Worm (Caenorhabditis elegans) whole organism, L3 larva: ENCODE data around the gene Y55F3AM.9.

ENCODE experiments used
- R02D3.7 ChIP-seq: fragments of 150-350 bp; optimal IDR thresholded peaks from 2 replicates; lab custom pipeline; 2014; ENCODE audit warnings: missing biosample characterization, missing genetic modification characterization
- ZK546.5 ChIP-seq: sonication (generic microtip); optimal IDR thresholded peaks from 2 replicates; lab custom pipeline; 2017; ENCODE audit warnings: missing biosample characterization, missing genetic modification characterization
- ama-1 ChIP-seq: fragments of 150-350 bp; optimal IDR thresholded peaks from 2 replicates; lab custom pipeline; 2018
- ceh-16 ChIP-seq: sonication (generic microtip); optimal IDR thresholded peaks from 2 replicates; lab custom pipeline; 2017; ENCODE audit warnings: missing biosample characterization, missing genetic modification characterization
- ceh-28 ChIP-seq: fragments of 150-350 bp; optimal IDR thresholded peaks from 2 replicates; lab custom pipeline; 2014; ENCODE audit warnings: missing biosample characterization, missing genetic modification reagents, missing genetic modification characterization
- ceh-9 ChIP-seq: sonication (generic microtip); optimal IDR thresholded peaks from 2 replicates; lab custom pipeline; 2018; ENCODE audit warnings: missing biosample characterization, missing genetic modification characterization
- daf-12 ChIP-seq: fragments of 150-350 bp; optimal IDR thresholded peaks from 2 replicates; lab custom pipeline; 2014; ENCODE audit warnings: missing biosample characterization, missing genetic modification reagents, missing genetic modification characterization
- egl-27 ChIP-seq: sonication (generic microtip); optimal IDR thresholded peaks from 4 replicates; lab custom pipeline; 2017; ENCODE audit warnings: missing biosample characterization, missing genetic modification reagents, missing genetic modification characterization
- egl-5 ChIP-seq: fragments of 150-350 bp; optimal IDR thresholded peaks from 2 replicates; lab custom pipeline; 2017; ENCODE audit warnings: missing biosample characterization, missing genetic modification reagents, missing genetic modification characterization, inconsistent platforms
- elt-1 ChIP-seq: fragments of 150-350 bp; optimal IDR thresholded peaks from 2 replicates; lab custom pipeline; 2014; ENCODE audit warnings: missing biosample characterization, missing genetic modification characterization
- elt-2 ChIP-seq: sonication (generic microtip); optimal IDR thresholded peaks from 2 replicates; lab custom pipeline; 2016; ENCODE audit warnings: missing genetic modification reagents, mild to moderate bottlenecking, missing genetic modification characterization, missing compliant biosample characterization
- elt-3 ChIP-seq, 3 experiments: fragments of 150-350 bp in 1 of 3; sonication (generic microtip) in 2 of 3; optimal IDR thresholded peaks; 2 replicates in 2 of 3; 4 replicates in 1 of 3; lab custom pipeline; 2014 to 2017; ENCODE audit warnings: missing biosample characterization in 3 of 3, missing genetic modification characterization in 3 of 3
- eor-1 ChIP-seq, 2 experiments: fragments of 150-350 bp; optimal IDR thresholded peaks; 2 replicates each; lab custom pipeline; 2014 to 2018; ENCODE audit warnings: missing biosample characterization in 2 of 2, missing genetic modification characterization in 2 of 2
- fkh-2 ChIP-seq: fragments of 150-350 bp; optimal IDR thresholded peaks from 2 replicates; lab custom pipeline; 2014; ENCODE audit warnings: missing biosample characterization, missing genetic modification reagents, missing genetic modification characterization
- fos-1 ChIP-seq: fragments of 150-350 bp; optimal IDR thresholded peaks from 2 replicates; lab custom pipeline; 2014; ENCODE audit warnings: missing biosample characterization, missing genetic modification characterization
- hmg-11 ChIP-seq: sonication (generic microtip); optimal IDR thresholded peaks from 2 replicates; lab custom pipeline; 2016; ENCODE audit warnings: missing genetic modification characterization, missing compliant biosample characterization
- jun-1 ChIP-seq: fragments of 150-350 bp; optimal IDR thresholded peaks from 2 replicates; lab custom pipeline; 2014; ENCODE audit warnings: missing biosample characterization, missing genetic modification reagents, missing genetic modification characterization
- lin-15B ChIP-seq: fragments of 150-350 bp; optimal IDR thresholded peaks from 2 replicates; lab custom pipeline; 2014; ENCODE audit warnings: missing biosample characterization, missing genetic modification characterization
- lin-39 ChIP-seq: fragments of 150-350 bp; optimal IDR thresholded peaks from 2 replicates; lab custom pipeline; 2018; ENCODE audit warnings: missing biosample characterization, missing genetic modification reagents, missing genetic modification characterization
- lsy-12 ChIP-seq: sonication (generic microtip); optimal IDR thresholded peaks from 2 replicates; lab custom pipeline; 2016; ENCODE audit warnings: mild to moderate bottlenecking, missing genetic modification characterization, missing compliant biosample characterization
- mdl-1 ChIP-seq: fragments of 150-350 bp; optimal IDR thresholded peaks from 2 replicates; lab custom pipeline; 2014; ENCODE audit warnings: missing biosample characterization, missing genetic modification characterization
- mml-1 ChIP-seq: fragments of 150-350 bp; sonication (generic microtip); optimal IDR thresholded peaks from 3 replicates; lab custom pipeline; 2014; ENCODE audit warnings: missing biosample characterization, missing genetic modification characterization
- nfya-1 ChIP-seq: sonication (generic microtip); optimal IDR thresholded peaks from 2 replicates; lab custom pipeline; 2017; ENCODE audit warnings: missing genetic modification characterization, mild to moderate bottlenecking, missing compliant biosample characterization, antibody characterized with exemption, moderate library complexity; ENCODE audit not compliant: insufficient read depth
- nhr-11 ChIP-seq: fragments of 150-350 bp; optimal IDR thresholded peaks from 2 replicates; lab custom pipeline; 2014; ENCODE audit warnings: missing biosample characterization, missing genetic modification characterization
- nhr-12 ChIP-seq: fragments of 150-350 bp; optimal IDR thresholded peaks from 2 replicates; lab custom pipeline; 2014; ENCODE audit warnings: missing biosample characterization, missing genetic modification characterization
- nhr-23 ChIP-seq: fragments of 150-350 bp; optimal IDR thresholded peaks from 2 replicates; lab custom pipeline; 2014; ENCODE audit warnings: missing biosample characterization, missing genetic modification reagents, missing genetic modification characterization
- nhr-237 ChIP-seq: fragments of 150-350 bp; optimal IDR thresholded peaks from 2 replicates; lab custom pipeline; 2014; ENCODE audit warnings: missing biosample characterization, missing genetic modification characterization
- nhr-25 ChIP-seq: sonication (generic microtip); optimal IDR thresholded peaks from 2 replicates; lab custom pipeline; 2017; ENCODE audit warnings: missing biosample characterization, missing genetic modification characterization
- nhr-28 ChIP-seq: fragments of 150-350 bp; optimal IDR thresholded peaks from 2 replicates; lab custom pipeline; 2014; ENCODE audit warnings: missing biosample characterization, missing genetic modification characterization
- nhr-43 ChIP-seq: sonication (generic microtip); optimal IDR thresholded peaks from 2 replicates; lab custom pipeline; 2016; ENCODE audit warnings: mild to moderate bottlenecking, missing genetic modification characterization, missing compliant biosample characterization; ENCODE audit not compliant: poor library complexity, severe bottlenecking
- nhr-67 ChIP-seq: fragments of 150-350 bp; optimal IDR thresholded peaks from 2 replicates; lab custom pipeline; 2014; ENCODE audit warnings: missing biosample characterization, missing genetic modification characterization
- nhr-76 ChIP-seq: fragments of 150-350 bp; sonication (generic microtip); optimal IDR thresholded peaks from 5 replicates; lab custom pipeline; 2014; ENCODE audit warnings: missing biosample characterization, missing genetic modification characterization
- nhr-77 ChIP-seq: fragments of 150-350 bp; optimal IDR thresholded peaks from 2 replicates; lab custom pipeline; 2014; ENCODE audit warnings: missing biosample characterization, missing genetic modification characterization
- pha-4 ChIP-seq: fragments of 150-350 bp; optimal IDR thresholded peaks from 2 replicates; lab custom pipeline; 2014; ENCODE audit warnings: missing biosample characterization, missing genetic modification reagents, missing genetic modification characterization
- sea-2 ChIP-seq: fragments of 150-350 bp; sonication (generic microtip); optimal IDR thresholded peaks from 4 replicates; lab custom pipeline; 2014; ENCODE audit warnings: missing biosample characterization, missing genetic modification reagents, missing genetic modification characterization
- skn-1 ChIP-seq: fragments of 150-350 bp; optimal IDR thresholded peaks from 2 replicates; lab custom pipeline; 2014; ENCODE audit warnings: missing biosample characterization, missing genetic modification characterization
- snpc-4 ChIP-seq: fragments of 150-350 bp; optimal IDR thresholded peaks from 2 replicates; lab custom pipeline; 2014; ENCODE audit warnings: missing biosample characterization, missing genetic modification characterization
- tbx-2 ChIP-seq: sonication (generic microtip); optimal IDR thresholded peaks from 2 replicates; lab custom pipeline; 2016; ENCODE audit warnings: mild to moderate bottlenecking, missing genetic modification characterization, missing compliant biosample characterization
- unc-39 ChIP-seq: sonication (generic microtip); optimal IDR thresholded peaks from 4 replicates; lab custom pipeline; 2017; ENCODE audit warnings: missing biosample characterization, missing genetic modification characterization
- unc-62 ChIP-seq: fragments of 150-350 bp; sonication (generic microtip); optimal IDR thresholded peaks from 4 replicates; lab custom pipeline; 2014; ENCODE audit warnings: missing biosample characterization, missing genetic modification reagents, missing genetic modification characterization
- ztf-11 ChIP-seq: fragments of 150-350 bp; optimal IDR thresholded peaks from 2 replicates; lab custom pipeline; 2014; ENCODE audit warnings: missing biosample characterization, missing genetic modification characterization
- ztf-4 ChIP-seq: fragments of 150-350 bp; optimal IDR thresholded peaks from 2 replicates; lab custom pipeline; 2014; ENCODE audit warnings: missing biosample characterization, missing genetic modification characterization

The Y55F3AM.9 gene

DNA sequence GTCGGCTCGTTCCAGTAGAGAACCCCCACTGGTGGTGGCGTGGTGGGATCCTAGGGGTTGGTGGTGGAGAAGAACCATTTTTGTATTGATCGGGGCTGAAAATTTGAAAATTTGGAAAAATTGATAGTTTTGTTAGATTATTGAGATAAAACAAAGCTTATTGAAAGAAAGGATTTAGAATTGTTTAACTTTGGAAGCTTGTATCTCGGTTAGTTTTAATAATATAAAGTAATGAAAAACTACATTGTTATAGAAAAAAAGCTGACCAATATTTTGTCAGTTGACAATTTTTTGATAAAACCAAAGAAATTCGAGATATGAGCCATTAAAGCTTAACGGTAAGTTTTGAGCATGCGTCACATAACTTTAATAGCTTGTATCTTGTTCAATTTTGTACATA lies 20.4 kb upstream of the Y55F3AM.9 start, which contains the start of gene abhd-14:
TSS of gene abhd-14 (minus strand) at position 101 of the 400 bp plus-strand sequence.
- TF ChIP-seq fkh-2 (no peak), nhr-67 (tag; lab: Kevin White, UChicago) (no peak), ceh-16 (tag; lab: Kevin White, UChicago) (no peak), skn-1 (tag; lab: Kevin White, UChicago) (no peak), nhr-237 (tag; lab: Kevin White, UChicago) (no peak), elt-2 (tag; lab: Kevin White, UChicago) (no peak), hmg-11 (no peak), pha-4 (no peak), lsy-12 (no peak), R02D3.7 (tag; lab: Kevin White, UChicago) (no peak), egl-5 (tag; lab: Kevin White, UChicago) (no peak)

DNA sequence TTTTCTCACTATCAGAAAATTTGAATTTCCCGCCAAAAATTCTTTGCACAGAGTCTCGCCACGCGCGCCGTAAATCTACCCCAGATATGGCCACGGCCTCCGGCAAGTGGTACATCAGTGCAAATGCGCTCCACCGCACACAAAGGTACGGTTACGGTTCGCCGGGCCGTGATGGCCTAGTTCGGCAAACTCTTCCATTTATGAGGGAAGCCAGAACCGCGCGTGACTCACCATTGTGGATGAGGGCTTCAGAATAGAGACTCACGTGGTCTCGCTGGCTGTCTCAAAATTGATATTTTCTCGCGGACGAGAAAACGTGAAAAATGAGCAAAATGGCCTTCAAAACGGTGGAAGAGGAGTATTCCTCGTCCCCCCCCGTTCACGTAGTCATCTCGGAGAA lies 10.3 kb upstream of the Y55F3AM.9 start:
- TF ChIP-seq unc-39: no peak
- TF ChIP-seq nhr-11 (tag; lab: Kevin White, UChicago): no peak
- no peak for TF ChIP-seq nhr-43 (tag; lab: Kevin White, UChicago)
- TF ChIP-seq elt-2 (tag; lab: Kevin White, UChicago): no peak
- no peak for TF ChIP-seq pha-4
- TF ChIP-seq elt-1 (tag; lab: Kevin White, UChicago): no peak
- TF ChIP-seq egl-27: no peak
- TF ChIP-seq nhr-76 (tag; lab: Kevin White, UChicago): no peak
- TF ChIP-seq fos-1: no peak
- TF ChIP-seq ceh-28 (tag; lab: Kevin White, UChicago): no peak
- no peak for TF ChIP-seq nhr-77 (tag; lab: Kevin White, UChicago)
- TF ChIP-seq ceh-9 (tag; lab: Kevin White, UChicago): no peak
- TF ChIP-seq ceh-16 (tag; lab: Kevin White, UChicago): no peak
- TF ChIP-seq nhr-67 (tag; lab: Kevin White, UChicago): no peak
- TF ChIP-seq mml-1: no peak
- no peak for TF ChIP-seq skn-1 (tag; lab: Kevin White, UChicago)
- no peak for TF ChIP-seq mdl-1
- TF ChIP-seq nhr-237 (tag; lab: Kevin White, UChicago): no peak
- no peak for TF ChIP-seq nhr-28 (tag; lab: Kevin White, UChicago)
- no peak for TF ChIP-seq nhr-23

DNA sequence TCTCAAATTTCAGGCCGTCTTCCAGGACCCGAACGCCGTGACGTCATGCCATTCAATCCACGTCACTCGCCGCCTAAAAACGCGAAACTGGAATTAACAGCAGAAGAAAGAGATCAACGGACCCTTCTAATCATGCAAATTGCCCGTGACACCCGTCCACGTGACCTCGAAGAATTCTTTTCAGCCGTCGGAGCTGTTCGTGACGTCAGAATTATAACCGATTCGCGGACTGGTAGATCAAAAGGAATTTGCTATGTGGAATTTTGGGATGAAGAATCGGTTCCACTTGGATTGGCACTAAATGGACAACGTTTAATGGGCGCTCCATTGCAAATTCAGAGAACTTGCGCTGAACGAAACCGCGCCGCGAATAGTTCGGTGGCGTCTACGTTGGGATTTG lies 5.9 kb upstream of the Y55F3AM.9 start:
- TF ChIP-seq nhr-28 (tag; lab: Kevin White, UChicago): no peak
- no peak for TF ChIP-seq lsy-12
- TF ChIP-seq mml-1: no peak
- no peak for TF ChIP-seq ztf-4 (tag; lab: Kevin White, UChicago)
- TF ChIP-seq nhr-43 (tag; lab: Kevin White, UChicago): no peak
- TF ChIP-seq nhr-25 (tag; lab: Kevin White, UChicago): no peak
- TF ChIP-seq nhr-67 (tag; lab: Kevin White, UChicago): no peak
- TF ChIP-seq, all 47 proteins: peak for 0

DNA sequence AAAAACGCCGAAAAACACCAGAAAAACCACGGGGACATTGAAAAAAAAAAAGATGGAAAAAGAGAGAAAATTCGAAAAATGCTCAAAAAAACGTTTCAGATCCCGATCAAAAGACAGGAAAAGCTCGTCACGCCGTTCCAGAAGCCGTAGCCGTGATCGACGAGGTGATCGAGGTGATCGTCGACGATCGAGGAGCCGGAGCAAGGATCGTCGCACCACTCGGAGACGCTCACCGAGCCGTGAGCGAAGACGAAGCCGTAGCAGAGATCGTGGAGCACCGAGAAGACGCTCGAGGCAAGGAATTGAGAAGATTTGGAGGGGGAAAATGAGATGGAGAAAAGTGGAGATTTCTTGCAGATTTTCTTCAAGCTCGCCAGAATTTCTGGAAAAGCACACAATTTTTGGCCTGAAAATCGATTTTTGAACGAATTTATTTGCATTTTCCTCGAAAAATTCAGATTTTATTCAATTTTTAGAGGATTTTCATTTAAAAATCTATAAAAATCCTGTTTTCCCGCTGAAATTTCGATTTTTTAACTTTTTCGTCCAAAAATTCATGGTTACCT lies 3.8 kb upstream of the Y55F3AM.9 start:
- TF ChIP-seq tbx-2 (no peak), ztf-11 (tag; lab: Kevin White, UChicago) (no peak), nhr-23 (no peak), jun-1 (tag; lab: Kevin White, UChicago) (no peak), nhr-11 (tag; lab: Kevin White, UChicago) (no peak), ZK546.5 (tag; lab: Kevin White, UChicago) (no peak), snpc-4 (tag; lab: Kevin White, UChicago) (no peak), nhr-25 (tag; lab: Kevin White, UChicago) (no peak), unc-62 (GFP tag; lab: Kevin White, UChicago) (no peak), nhr-67 (tag; lab: Kevin White, UChicago) (no peak), skn-1 (tag; lab: Kevin White, UChicago) (no peak), hmg-11 (no peak), ceh-28 (tag; lab: Kevin White, UChicago) (no peak), fkh-2 (no peak)
- TF ChIP-seq, all 47 proteins: peak for 0

DNA sequence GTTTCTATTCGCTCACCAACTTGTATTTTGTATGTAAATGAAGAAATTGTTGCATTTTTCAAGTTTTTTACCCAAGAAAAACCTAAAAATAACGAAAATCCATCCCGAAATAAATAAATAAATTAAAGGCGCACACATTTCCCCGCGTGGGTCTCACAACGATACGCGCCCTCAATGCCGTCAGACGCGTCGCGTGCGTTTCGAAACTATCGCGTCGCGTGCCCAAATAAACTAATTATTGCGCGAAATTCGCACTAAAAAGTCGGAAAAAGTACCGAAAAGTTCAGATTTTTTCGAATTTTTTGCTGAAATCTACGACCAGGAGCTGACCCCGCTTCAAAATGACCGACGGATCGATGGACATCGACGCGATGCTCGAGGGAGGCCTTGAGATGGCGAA lies 2.9 kb upstream of the Y55F3AM.9 start, which contains the start of gene rbm-39:
TSS of gene rbm-39 (plus strand) at position 178 of the 400 bp plus-strand sequence.
- TF ChIP-seq unc-39 (no peak), nhr-23 (peak; percentile 84), snpc-4 (tag; lab: Kevin White, UChicago) (peak; percentile 70), tbx-2 (peak; percentile 21), nhr-76 (tag; lab: Kevin White, UChicago) (no peak), ztf-4 (tag; lab: Kevin White, UChicago) (peak; percentile 56), elt-3 (tag; optimal IDR thresholded peaks at IDR 0.05; lab: Kevin White, UChicago) (no peak), jun-1 (tag; lab: Kevin White, UChicago) (peak; percentile 54), nhr-77 (tag; lab: Kevin White, UChicago) (no peak), fkh-2 (no peak), hmg-11 (peak; percentile 63), daf-12 (tag; lab: Kevin White, UChicago) (no peak), lin-39 (tag; lab: Kevin White, UChicago) (peak; percentile 95), sea-2 (GFP tag; lab: Kevin White, UChicago) (no peak), pha-4 (peak; percentile 95), ztf-11 (tag; lab: Kevin White, UChicago) (no peak), nfya-1 (tag; lab: Kevin White, UChicago) (peak; percentile 86), lin-15B (tag; lab: Kevin White, UChicago) (peak; percentile 93), elt-2 (tag; lab: Kevin White, UChicago) (peak; percentile 54), nhr-12 (tag; lab: Kevin White, UChicago) (no peak), eor-1 (tag; optimal IDR thresholded peaks at IDR 0.05; lab: Kevin White, UChicago) (no peak), mml-1 (no peak), ama-1 (lab: Kevin White, UChicago) (peak; percentile 94), nhr-28 (tag; lab: Kevin White, UChicago) (no peak)
